Fruit fly (Drosophila melanogaster) whole organism: Measurements from ENCODE around the gene CG9119.

Source experiments
- CG8478 ChIP-seq: fragments of >200 bp; optimal IDR thresholded peaks from 2 replicates; lab custom pipeline; 2018; ENCODE audit warnings: inconsistent platforms
- Dll ChIP-seq: fragments of >200 bp; optimal IDR thresholded peaks from 2 replicates; lab custom pipeline; 2017
- EcR ChIP-seq, 2 experiments: fragments of >200 bp; optimal IDR thresholded peaks; 2 replicates each; lab custom pipeline; 2017; ENCODE audit warnings: missing biosample characterization in 2 of 2, missing genetic modification characterization in 2 of 2, missing genetic modification reagents in 2 of 2
- psq ChIP-seq: fragments of >200 bp; optimal IDR thresholded peaks from 2 replicates; lab custom pipeline; 2017

DNA sequence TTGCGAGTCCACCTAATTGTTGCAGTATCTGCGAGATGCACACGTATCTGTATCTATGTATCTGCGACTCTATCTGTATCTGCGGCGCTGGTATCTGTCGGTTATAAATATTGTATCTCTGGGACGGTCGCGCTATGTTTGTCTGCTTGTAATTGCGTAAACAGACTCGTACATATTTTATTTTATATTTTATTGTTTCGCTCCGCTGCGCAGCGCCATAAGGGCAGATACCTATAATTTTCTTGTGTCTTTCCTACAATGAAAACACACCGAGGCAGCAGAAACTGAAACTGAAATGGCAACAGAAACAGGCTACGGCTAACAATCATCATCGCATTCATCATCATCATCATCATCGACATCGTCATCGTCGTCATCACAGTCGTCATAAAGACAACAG is 36.1 kb downstream of the CG9119 start:
- TF ChIP-seq CG8478 (lab: Kevin White, UChicago) = no peak
- no peak for TF ChIP-seq Dll (lab: Kevin White, UChicago)
- TF ChIP-seq psq (lab: Kevin White, UChicago) = no peak
- TF ChIP-seq EcR (GFP tag; optimal IDR thresholded peaks at IDR 0.05; lab: Kevin White, UChicago) = no peak
